Fruit fly (Drosophila melanogaster) whole organism, embryonic: ENCODE data around the gene CG11164.
A peak's percentile ranks its signal among the peaks of the same experiment; 100 is the strongest.

Experiments used
- C15 ChIP-seq: fragments of 200-800 bp; sonication (Bioruptor generic); IDR thresholded peaks from 3 replicates; pipeline ENCODE4 v1.3.6; 2022; ENCODE audit warnings: missing biosample characterization, missing genetic modification characterization
- CG10366 ChIP-seq: fragments of 200-800 bp; sonication (Bioruptor generic); IDR thresholded peaks from 2 replicates; pipeline ENCODE4 v1.3.6; 2022; ENCODE audit warnings: missing biosample characterization, missing genetic modification characterization
- CG10543 ChIP-seq: fragments of 200-800 bp; sonication (Bioruptor generic); optimal IDR thresholded peaks from 3 replicates; lab custom pipeline; 2017; ENCODE audit warnings: missing biosample characterization, mild to moderate bottlenecking, missing genetic modification characterization, moderate library complexity
- CG12391 ChIP-seq: fragments of 200-800 bp; sonication (Bioruptor generic); optimal IDR thresholded peaks from 3 replicates; lab custom pipeline; 2018; ENCODE audit warnings: missing biosample characterization, mild to moderate bottlenecking, missing genetic modification characterization, moderate library complexity
- CG13424 ChIP-seq: fragments of 200-800 bp; sonication (Bioruptor generic); optimal IDR thresholded peaks from 2 replicates; lab custom pipeline; 2019; ENCODE audit warnings: missing biosample characterization, mild to moderate bottlenecking, missing genetic modification characterization, moderate library complexity
- CG1529 ChIP-seq: fragments of 200-800 bp; sonication (Bioruptor generic); optimal IDR thresholded peaks from 3 replicates; lab custom pipeline; 2018; ENCODE audit warnings: missing biosample characterization, missing genetic modification characterization
- CG17328 ChIP-seq: fragments of 200-800 bp; sonication (Bioruptor generic); IDR thresholded peaks from 2 replicates; pipeline ENCODE4 v1.3.6; 2022; ENCODE audit warnings: missing biosample characterization, missing genetic modification characterization
- CG17385 ChIP-seq: fragments of 200-800 bp; sonication (Bioruptor generic); optimal IDR thresholded peaks from 3 replicates; lab custom pipeline; 2018; ENCODE audit warnings: missing biosample characterization, mild to moderate bottlenecking, missing genetic modification characterization
- CG34376 ChIP-seq: fragments of 200-800 bp; sonication (Bioruptor generic); optimal IDR thresholded peaks from 2 replicates; lab custom pipeline; 2018; ENCODE audit warnings: missing biosample characterization, mild to moderate bottlenecking, missing genetic modification characterization
- CG42726 ChIP-seq: fragments of 200-800 bp; sonication (Bioruptor generic); IDR thresholded peaks from 2 replicates; pipeline ENCODE4 v1.3.6; 2022; ENCODE audit warnings: missing biosample characterization, missing genetic modification characterization; ENCODE audit not compliant: partially characterized antibody
- CG7372 ChIP-seq: fragments of 200-800 bp; sonication (Bioruptor generic); IDR thresholded peaks from 2 replicates; pipeline ENCODE4 v1.3.6; 2022; ENCODE audit warnings: missing biosample characterization, missing genetic modification characterization
- CG7745 ChIP-seq: fragments of 200-800 bp; sonication (Bioruptor generic); optimal IDR thresholded peaks from 2 replicates; lab custom pipeline; 2018; ENCODE audit warnings: missing biosample characterization, mild to moderate bottlenecking, missing genetic modification characterization, moderate library complexity
- CG7987 ChIP-seq: fragments of 200-800 bp; sonication (Bioruptor generic); optimal IDR thresholded peaks from 2 replicates; lab custom pipeline; 2018; ENCODE audit warnings: missing biosample characterization, mild to moderate bottlenecking, missing genetic modification characterization, moderate library complexity
- CTCF ChIP-seq: fragments of 200-800 bp; sonication (Bioruptor generic); optimal IDR thresholded peaks from 2 replicates; lab custom pipeline; 2017; ENCODE audit warnings: missing biosample characterization, mild to moderate bottlenecking, missing genetic modification characterization, moderate library complexity
- Dbx ChIP-seq: fragments of 200-800 bp; sonication (Bioruptor generic); IDR thresholded peaks from 3 replicates; pipeline ENCODE4 v1.3.6; 2022; ENCODE audit warnings: missing biosample characterization, missing genetic modification characterization
- GATAe ChIP-seq: fragments of 200-800 bp; sonication (Bioruptor generic); conservative IDR thresholded peaks from 2 replicates; pipeline ENCODE4 v1.3.6; 2022; ENCODE audit warnings: missing biosample characterization, missing genetic modification characterization
- Hmr ChIP-seq: fragments of 200-800 bp; sonication (Bioruptor generic); optimal IDR thresholded peaks from 3 replicates; lab custom pipeline; 2017; ENCODE audit warnings: mild to moderate bottlenecking, missing biosample characterization, missing genetic modification reagents, missing genetic modification characterization
- Meics ChIP-seq: fragments of 200-800 bp; sonication (Bioruptor generic); optimal IDR thresholded peaks from 2 replicates; lab custom pipeline; 2017; ENCODE audit warnings: missing biosample characterization, mild to moderate bottlenecking, missing genetic modification characterization
- Oaz ChIP-seq: fragments of 200-800 bp; sonication (Bioruptor generic); IDR thresholded peaks from 2 replicates; pipeline ENCODE4 v1.3.6; 2022; ENCODE audit warnings: missing biosample characterization, missing genetic modification characterization
- Pdp1 ChIP-seq, 2 experiments: fragments of 200-800 bp; sonication (Bioruptor generic); optimal IDR thresholded peaks; 3 replicates each; lab custom pipeline; 2016; ENCODE audit warnings: missing biosample characterization in 2 of 2, missing genetic modification characterization in 2 of 2, mild to moderate bottlenecking in 1 of 2, moderate library complexity in 1 of 2
- Taf1 ChIP-seq: fragments of 200-800 bp; sonication (Bioruptor generic); IDR thresholded peaks from 2 replicates; pipeline ENCODE4 v1.3.6; 2022; ENCODE audit warnings: missing biosample characterization, missing genetic modification characterization
- Trl ChIP-seq, 3 experiments: fragments of >200 bp in 2 of 3; fragments of 200-800 bp in 1 of 3; sonication (Bioruptor generic) in 1 of 3; optimal IDR thresholded peaks; 2 replicates in 1 of 3; 3 replicates in 2 of 3; lab custom pipeline; 2016 to 2017; ENCODE audit warnings: missing biosample characterization in 1 of 3, missing genetic modification characterization in 1 of 3
- ap ChIP-seq: fragments of 200-800 bp; sonication (Bioruptor generic); IDR thresholded peaks from 2 replicates; pipeline ENCODE4 v1.3.6; 2022; ENCODE audit warnings: missing biosample characterization, missing genetic modification characterization
- ara ChIP-seq: fragments of 200-800 bp; sonication (Bioruptor generic); IDR thresholded peaks from 2 replicates; pipeline ENCODE4 v1.3.6; 2022; ENCODE audit warnings: missing biosample characterization, missing genetic modification characterization
- cas ChIP-seq: fragments of 200-800 bp; sonication (Bioruptor generic); IDR thresholded peaks from 2 replicates; pipeline ENCODE4 v1.3.6; 2022; ENCODE audit warnings: missing biosample characterization, missing genetic modification characterization
- chif ChIP-seq, 2 experiments: fragments of 200-800 bp; sonication (Bioruptor generic); optimal IDR thresholded peaks; 3 replicates each; lab custom pipeline; 2016; ENCODE audit warnings: missing biosample characterization in 2 of 2, missing genetic modification characterization in 2 of 2
- chinmo ChIP-seq: fragments of 200-800 bp; sonication (Bioruptor generic); IDR thresholded peaks from 4 replicates; pipeline ENCODE4 v1.3.6; 2022; ENCODE audit warnings: missing biosample characterization, missing genetic modification characterization; ENCODE audit not compliant: partially characterized antibody
- corto ChIP-seq: fragments of 200-800 bp; sonication (Bioruptor generic); optimal IDR thresholded peaks from 2 replicates; lab custom pipeline; 2016; ENCODE audit warnings: missing biosample characterization, mild to moderate bottlenecking, missing genetic modification characterization, moderate library complexity
- crol ChIP-seq: fragments of 200-800 bp; sonication (Bioruptor generic); IDR thresholded peaks from 2 replicates; pipeline ENCODE4 v1.3.6; 2022; ENCODE audit warnings: missing biosample characterization, missing genetic modification characterization
- cwo ChIP-seq: fragments of 200-800 bp; sonication (Bioruptor generic); optimal IDR thresholded peaks from 3 replicates; lab custom pipeline; 2017; ENCODE audit warnings: missing biosample characterization, missing genetic modification characterization, mild to moderate bottlenecking, moderate library complexity, missing genetic modification reagents
- ems ChIP-seq: fragments of 200-800 bp; sonication (Bioruptor generic); optimal IDR thresholded peaks from 3 replicates; lab custom pipeline; 2016; ENCODE audit warnings: missing biosample characterization, missing genetic modification characterization
- en ChIP-seq: fragments of 200-800 bp; sonication (Bioruptor generic); optimal IDR thresholded peaks from 2 replicates; lab custom pipeline; 2016; ENCODE audit warnings: missing biosample characterization, missing genetic modification characterization
- exex ChIP-seq: fragments of 200-800 bp; sonication (Bioruptor generic); optimal IDR thresholded peaks from 4 replicates; lab custom pipeline; 2018; ENCODE audit warnings: missing biosample characterization, mild to moderate bottlenecking, missing genetic modification characterization, moderate library complexity
- grn ChIP-seq: fragments of 200-800 bp; sonication (Bioruptor generic); optimal IDR thresholded peaks from 3 replicates; lab custom pipeline; 2017; ENCODE audit warnings: missing biosample characterization, missing genetic modification characterization
- jumu ChIP-seq: fragments of 200-800 bp; sonication (Bioruptor generic); optimal IDR thresholded peaks from 3 replicates; lab custom pipeline; 2016; ENCODE audit warnings: missing biosample characterization, missing genetic modification characterization
- kah ChIP-seq: fragments of 200-800 bp; sonication (Bioruptor generic); optimal IDR thresholded peaks from 2 replicates; lab custom pipeline; 2018; ENCODE audit warnings: missing biosample characterization, mild to moderate bottlenecking, missing genetic modification characterization
- mirr ChIP-seq: fragments of 200-800 bp; sonication (Bioruptor generic); optimal IDR thresholded peaks from 3 replicates; lab custom pipeline; 2018; ENCODE audit warnings: missing biosample characterization, mild to moderate bottlenecking, missing genetic modification characterization
- nerfin-2 ChIP-seq: fragments of 200-800 bp; sonication (Bioruptor generic); IDR thresholded peaks from 2 replicates; pipeline ENCODE4 v1.3.6; 2022; ENCODE audit warnings: missing biosample characterization, missing genetic modification characterization; ENCODE audit not compliant: partially characterized antibody
- ranshi ChIP-seq: fragments of 200-800 bp; sonication (Bioruptor generic); IDR thresholded peaks from 2 replicates; pipeline ENCODE4 v1.3.6; 2022; ENCODE audit warnings: missing biosample characterization, missing genetic modification characterization
- rib ChIP-seq: fragments of 200-800 bp; sonication (Bioruptor generic); IDR thresholded peaks from 2 replicates; pipeline ENCODE4 v1.3.6; 2022; ENCODE audit warnings: missing biosample characterization, missing genetic modification characterization
- sd ChIP-seq: fragments of 200-800 bp; sonication (Bioruptor generic); optimal IDR thresholded peaks from 3 replicates; lab custom pipeline; 2018; ENCODE audit warnings: missing biosample characterization, mild to moderate bottlenecking, missing genetic modification characterization, moderate library complexity
- sr ChIP-seq: fragments of 200-800 bp; sonication (Bioruptor generic); IDR thresholded peaks from 3 replicates; pipeline ENCODE4 v1.3.6; 2022; ENCODE audit warnings: missing biosample characterization, missing genetic modification characterization
- stwl ChIP-seq: fragments of 200-800 bp; sonication (Bioruptor generic); optimal IDR thresholded peaks from 3 replicates; lab custom pipeline; 2018; ENCODE audit warnings: missing biosample characterization, mild to moderate bottlenecking, missing genetic modification characterization, moderate library complexity
- sug ChIP-seq: fragments of 200-800 bp; optimal IDR thresholded peaks from 2 replicates; lab custom pipeline; 2019; ENCODE audit warnings: missing biosample characterization, mild to moderate bottlenecking, missing genetic modification characterization, moderate library complexity
- twi ChIP-seq: fragments of 200-800 bp; optimal IDR thresholded peaks from 2 replicates; lab custom pipeline; 2019; ENCODE audit warnings: missing biosample characterization, mild to moderate bottlenecking, missing genetic modification characterization, moderate library complexity

Gene CG11164

DNA sequence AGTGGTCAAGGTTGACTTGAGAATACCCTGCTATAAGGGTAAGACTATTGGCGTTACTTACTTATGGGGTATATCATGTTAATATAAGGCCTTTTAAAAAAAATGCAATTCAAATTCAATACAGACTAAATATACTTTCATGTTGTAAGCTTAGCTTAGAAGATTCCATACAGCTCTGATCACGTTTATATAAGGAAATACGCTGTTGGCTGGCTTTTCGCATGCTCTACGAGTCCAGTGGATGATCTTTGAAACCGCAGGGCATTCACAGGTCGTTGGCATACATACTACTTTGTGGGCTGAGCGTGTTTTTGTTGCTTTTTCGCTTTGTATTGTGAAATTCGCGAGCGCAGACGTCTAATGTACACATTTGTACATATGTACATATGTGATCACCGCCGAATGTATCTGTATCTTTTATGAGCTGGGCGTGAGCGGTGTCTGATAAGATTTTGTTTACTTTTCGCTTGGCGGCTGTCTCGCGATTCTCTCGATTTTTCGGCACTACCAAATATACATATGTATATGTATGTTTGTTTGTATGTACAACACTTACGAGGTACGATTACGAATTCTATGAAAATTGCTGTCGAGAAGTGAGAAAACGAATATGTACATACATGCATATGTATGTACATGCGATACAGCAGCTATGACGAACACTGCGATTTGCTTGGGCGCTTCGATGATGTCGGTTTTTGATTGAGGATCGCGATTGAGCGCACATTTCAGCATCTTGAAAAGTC lies 33.4 kb upstream of the CG11164 start (continued):
- no peak for TF ChIP-seq cas (GFP tag; lab: Robert Waterston, UW)
- no peak for TF ChIP-seq stwl (tag; lab: Kevin White, UChicago)
- no peak for TF ChIP-seq ap (GFP tag; lab: Robert Waterston, UW)
- no peak for TF ChIP-seq ara (GFP tag; lab: Robert Waterston, UW)
- no peak for TF ChIP-seq CG10366 (GFP tag; lab: Robert Waterston, UW)
- no peak for TF ChIP-seq kah (GFP tag; lab: Kevin White, UChicago)
- no peak for TF ChIP-seq ems
- TF ChIP-seq, all 482 proteins: peak for 218

DNA sequence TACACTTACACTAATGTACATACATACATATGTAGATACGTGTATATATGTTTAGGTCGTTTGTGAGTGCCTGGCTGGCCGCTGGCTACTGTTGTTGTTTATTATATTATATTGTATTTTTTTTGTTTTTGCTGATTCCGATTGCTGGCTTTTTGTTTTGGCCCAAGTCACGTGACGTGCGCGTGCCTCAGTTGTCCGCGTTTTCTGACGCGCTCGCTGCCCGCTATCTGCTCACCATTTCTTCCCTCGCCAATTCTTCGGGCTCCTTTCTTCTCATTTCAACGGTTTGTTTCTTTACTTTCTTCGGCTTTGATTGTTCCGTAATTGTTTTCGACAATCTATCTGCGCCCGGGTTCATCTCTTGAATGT lies 32.8 kb upstream of the CG11164 start:
- peak; percentile 5 for TF ChIP-seq corto (GFP tag; lab: Kevin White, UChicago)
- peak; percentile 87 for TF ChIP-seq cwo
- TF ChIP-seq CG7987 (GFP tag; lab: Kevin White, UChicago), result peak; percentile 57
- no peak for TF ChIP-seq CG7745 (tag; lab: Kevin White, UChicago)

DNA sequence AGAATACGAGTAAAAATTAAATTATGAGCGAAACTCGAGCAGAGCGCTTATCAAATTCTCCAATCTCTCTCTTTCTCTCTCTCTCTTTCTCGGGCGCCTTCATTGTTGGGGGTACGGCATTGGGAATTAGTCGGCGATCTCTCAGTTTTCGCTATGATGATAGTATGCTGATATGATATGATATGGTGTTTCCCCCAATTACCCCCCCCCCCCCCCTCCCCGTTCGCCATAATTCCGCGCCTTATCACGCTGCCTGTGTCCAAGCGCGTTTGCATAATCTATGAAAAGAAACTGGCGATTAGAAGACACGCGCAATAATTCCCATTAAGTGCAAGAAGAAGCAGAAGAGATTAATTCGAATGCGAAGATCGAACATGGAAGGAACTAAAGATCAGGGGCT lies 31.0 kb upstream of the CG11164 start:
- peak; percentile 41 for TF ChIP-seq sd (tag; lab: Kevin White, UChicago)
- TF ChIP-seq CG7745 (tag; lab: Kevin White, UChicago), result no peak
- TF ChIP-seq cwo, result peak; percentile 44
- no peak for TF ChIP-seq CG42726 (GFP tag; lab: Robert Waterston, UW)
- TF ChIP-seq CG34376 (GFP tag; lab: Kevin White, UChicago), result peak; percentile 73
- peak; percentile 19 for TF ChIP-seq CG17385
- TF ChIP-seq mirr (GFP tag; lab: Kevin White, UChicago), result peak; percentile 71
- TF ChIP-seq Meics (GFP tag; lab: Kevin White, UChicago), result no peak
- peak; percentile 87 for TF ChIP-seq exex (tag; lab: Kevin White, UChicago)
- peak; percentile 98 for TF ChIP-seq sug (tag; lab: Kevin White, UChicago)
- no peak for TF ChIP-seq sr
- TF ChIP-seq rib, result 0 out of 2 replicates have a peak, but pooled peaks have one; percentile 24
- peak; percentile 12 to 43 for TF ChIP-seq Trl (optimal IDR thresholded peaks at IDR 0.05; lab: Kevin White, UChicago)
- no peak for TF ChIP-seq Trl (GFP tag; optimal IDR thresholded peaks at IDR 0.05; lab: Kevin White, UChicago)
- TF ChIP-seq CG10543 (GFP tag; lab: Kevin White, UChicago), result peak; percentile 36
- TF ChIP-seq ranshi, result no peak
- TF ChIP-seq GATAe (GFP tag; lab: Robert Waterston, UW), result peak; percentile 52
- peak; percentile 16 for TF ChIP-seq grn (GFP tag; lab: Kevin White, UChicago)
- TF ChIP-seq nerfin-2 (GFP tag; lab: Robert Waterston, UW), result 0 out of 2 replicates have a peak, but pooled peaks have one; percentile 5
- peak; percentile 68 for TF ChIP-seq crol
- TF ChIP-seq Dbx (GFP tag; lab: Robert Waterston, UW), result 0 out of 3 replicates have a peak, but pooled peaks have one; percentile 22
- peak; percentile 24 for TF ChIP-seq Hmr (GFP tag; lab: Kevin White, UChicago)

DNA sequence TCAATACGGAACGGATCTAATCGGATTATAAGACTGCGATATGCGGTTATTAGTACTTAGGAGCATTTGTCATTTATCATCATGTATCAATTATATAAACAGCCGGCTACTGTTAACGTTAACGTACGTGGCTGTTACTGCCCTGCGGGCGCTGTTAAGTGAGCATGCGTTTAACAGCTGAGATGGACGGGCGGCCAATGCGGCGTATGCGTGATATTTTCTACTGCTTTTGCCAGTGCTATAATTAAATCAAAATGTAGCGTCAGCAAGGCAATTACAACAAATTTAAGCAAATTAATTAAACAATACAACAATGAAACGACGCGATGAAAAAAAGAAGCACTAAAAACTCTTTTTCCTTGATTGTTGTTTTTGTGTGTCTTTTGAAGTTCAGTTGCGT lies 30.2 kb upstream of the CG11164 start:
- TF ChIP-seq CG7372 (GFP tag; lab: Robert Waterston, UW) (peak; percentile 80), C15 (GFP tag; lab: Robert Waterston, UW) (no peak), Oaz (no peak), jumu (no peak), CG7987 (GFP tag; lab: Kevin White, UChicago) (peak; percentile 61), CG1529 (GFP tag; lab: Kevin White, UChicago) (no peak), Trl (optimal IDR thresholded peaks at IDR 0.05; lab: Kevin White, UChicago) (no peak), Trl (GFP tag; optimal IDR thresholded peaks at IDR 0.05; lab: Kevin White, UChicago) (no peak), en (GFP tag; lab: Kevin White, UChicago) (no peak), Pdp1 (GFP tag; optimal IDR thresholded peaks at IDR 0.05; lab: Kevin White, UChicago) (peak in 1 of 2 experiments; percentile 75), CG13424 (tag; lab: Kevin White, UChicago) (no peak), CG17328 (GFP tag; lab: Robert Waterston, UW) (no peak), grn (GFP tag; lab: Kevin White, UChicago) (no peak), chinmo (0 out of 4 replicates have a peak, but pooled peaks have one; percentile 55), chif (GFP tag; optimal IDR thresholded peaks at IDR 0.05; lab: Kevin White, UChicago) (no peak), CTCF (GFP tag; lab: Kevin White, UChicago) (no peak), CG12391 (tag; lab: Kevin White, UChicago) (no peak), twi (tag; lab: Kevin White, UChicago) (no peak), Taf1 (GFP tag; lab: Robert Waterston, UW) (no peak)
